Fruit fly (Drosophila melanogaster): ENCODE results near the gene CG13994.

The CG13994 gene

dm6 chr2L:6051212-6051621, 11.6 kb upstream of the CG13994 start (continued):
- TF ChIP-seq Med (GFP tag) (peak; percentile 100), gfzf (GFP tag; optimal IDR thresholded peaks at IDR 0.05) (no peak), CG12219 (GFP tag; optimal IDR thresholded peaks at IDR 0.05) (peak; percentile 99), pan (optimal IDR thresholded peaks at IDR 0.05) (no peak), pan (GFP tag; optimal IDR thresholded peaks at IDR 0.05 in 1 of 2, IDR thresholded peaks at IDR 0.05 in 1 of 2) (peak in 1 of 2 experiments; percentile 94), Asciz (GFP tag; optimal IDR thresholded peaks at IDR 0.05) (peak; percentile 95), Gug (GFP tag; IDR thresholded peaks at IDR 0.05) (peak; percentile 41; the same call in 1 of the 4 replicates), CG2678 (tag; optimal IDR thresholded peaks at IDR 0.05) (peak; percentile 98), CG15479 (GFP tag; optimal IDR thresholded peaks at IDR 0.05) (no peak), croc (GFP tag; conservative IDR thresholded peaks at IDR 0.05) (peak; percentile 82), CG11456 (GFP tag; IDR thresholded peaks at IDR 0.05) (peak; percentile 93), CG1024 (GFP tag; IDR thresholded peaks at IDR 0.05) (peak; percentile 86), CG4360 (GFP tag; IDR thresholded peaks at IDR 0.05) (peak; percentile 55; the same call in 1 of the 2 replicates), YL-1 (GFP tag; optimal IDR thresholded peaks at IDR 0.05) (peak; percentile 83), Aef1 (GFP tag; IDR thresholded peaks at IDR 0.05) (peak; percentile 83), tup (GFP tag; optimal IDR thresholded peaks at IDR 0.05) (peak; percentile 92), fu2 (GFP tag; optimal IDR thresholded peaks at IDR 0.05) (peak; percentile 79), Chrac-16 (GFP tag; optimal IDR thresholded peaks at IDR 0.05) (peak; percentile 88)

dm6 chr2L:6053874-6054469, 8.8 kb upstream of the CG13994 start, which contains the start of gene CG13995:
Gene CG13995 (plus strand): TSS chr2L:6054302.
- TF ChIP-seq gcm (GFP tag; optimal IDR thresholded peaks at IDR 0.05) = no peak
- TF ChIP-seq Hr3 (GFP tag; optimal IDR thresholded peaks at IDR 0.05) = no peak
- TF ChIP-seq Xrp1 (GFP tag; IDR thresholded peaks at IDR 0.05) = no peak
- TF ChIP-seq Sox102F (GFP tag; optimal IDR thresholded peaks at IDR 0.05) = no peak
- 0 out of 2 replicates have a peak, but pooled peaks have one; percentile 26 for TF ChIP-seq CG32767 (GFP tag; IDR thresholded peaks at IDR 0.05)
- TF ChIP-seq Bgb (GFP tag; IDR thresholded peaks at IDR 0.05; ENCODE audit: partially characterized antibody) = peak; percentile 27; the same call in 1 of the 2 replicates
- no peak for TF ChIP-seq Hmx (GFP tag; optimal IDR thresholded peaks at IDR 0.05)
- no peak for TF ChIP-seq CoRest (tag; optimal IDR thresholded peaks at IDR 0.05)
- TF ChIP-seq sr (GFP tag; IDR thresholded peaks at IDR 0.05) = no peak
- no peak for TF ChIP-seq CG3847 (GFP tag; IDR thresholded peaks at IDR 0.05)
- peak; percentile 14; the same call in 1 of the 2 replicates for TF ChIP-seq Adf1 (GFP tag; IDR thresholded peaks at IDR 0.05)
- no peak for TF ChIP-seq Doc2 (GFP tag; IDR thresholded peaks at IDR 0.05)
- TF ChIP-seq CG17328 (GFP tag; IDR thresholded peaks at IDR 0.05) = no peak
- TF ChIP-seq maf-S (GFP tag; optimal IDR thresholded peaks at IDR 0.05) = no peak
- TF ChIP-seq trh (GFP tag; optimal IDR thresholded peaks at IDR 0.05) = no peak
- TF ChIP-seq stwl (tag; optimal IDR thresholded peaks at IDR 0.05) = no peak
- TF ChIP-seq CG4282 (GFP tag; optimal IDR thresholded peaks at IDR 0.05) = no peak
- TF ChIP-seq CG7987 (GFP tag; optimal IDR thresholded peaks at IDR 0.05) = no peak
- no peak for TF ChIP-seq NfI (GFP tag; optimal IDR thresholded peaks at IDR 0.05)
- peak; percentile 58 for TF ChIP-seq Med (GFP tag)
- TF ChIP-seq bbx (GFP tag; IDR thresholded peaks at IDR 0.05; ENCODE audit: partially characterized antibody) = no peak
- 0 out of 2 replicates have a peak, but pooled peaks have one; percentile 24 for TF ChIP-seq ttk (GFP tag; IDR thresholded peaks at IDR 0.05)
- TF ChIP-seq CG7745 (tag; optimal IDR thresholded peaks at IDR 0.05) = no peak
- TF ChIP-seq Nf-YC (tag; optimal IDR thresholded peaks at IDR 0.05) = no peak
- peak; percentile 54 for TF ChIP-seq nom (GFP tag; optimal IDR thresholded peaks at IDR 0.05)
- TF ChIP-seq gfzf (GFP tag; optimal IDR thresholded peaks at IDR 0.05) = no peak
- TF ChIP-seq grau (tag; optimal IDR thresholded peaks at IDR 0.05) = peak; percentile 60
- no peak for TF ChIP-seq Fer1 (GFP tag; optimal IDR thresholded peaks at IDR 0.05)
- TF ChIP-seq unc-4 (GFP tag; IDR thresholded peaks at IDR 0.05; ENCODE audit: partially characterized antibody) = no peak
- no peak for TF ChIP-seq btn (GFP tag; optimal IDR thresholded peaks at IDR 0.05)
- no peak for TF ChIP-seq Atf6 (GFP tag; IDR thresholded peaks at IDR 0.05)
- TF ChIP-seq CG7271 (tag; optimal IDR thresholded peaks at IDR 0.05) = no peak
- TF ChIP-seq CG14965 (GFP tag; optimal IDR thresholded peaks at IDR 0.05; ENCODE audit: borderline replicate concordance) = no peak
- TF ChIP-seq Meics (GFP tag; optimal IDR thresholded peaks at IDR 0.05) = no peak

All from whole organism, embryonic.